Fruit fly (Drosophila melanogaster): ENCODE measurements around the gene CG5645.

The CG5645 gene

DNA sequence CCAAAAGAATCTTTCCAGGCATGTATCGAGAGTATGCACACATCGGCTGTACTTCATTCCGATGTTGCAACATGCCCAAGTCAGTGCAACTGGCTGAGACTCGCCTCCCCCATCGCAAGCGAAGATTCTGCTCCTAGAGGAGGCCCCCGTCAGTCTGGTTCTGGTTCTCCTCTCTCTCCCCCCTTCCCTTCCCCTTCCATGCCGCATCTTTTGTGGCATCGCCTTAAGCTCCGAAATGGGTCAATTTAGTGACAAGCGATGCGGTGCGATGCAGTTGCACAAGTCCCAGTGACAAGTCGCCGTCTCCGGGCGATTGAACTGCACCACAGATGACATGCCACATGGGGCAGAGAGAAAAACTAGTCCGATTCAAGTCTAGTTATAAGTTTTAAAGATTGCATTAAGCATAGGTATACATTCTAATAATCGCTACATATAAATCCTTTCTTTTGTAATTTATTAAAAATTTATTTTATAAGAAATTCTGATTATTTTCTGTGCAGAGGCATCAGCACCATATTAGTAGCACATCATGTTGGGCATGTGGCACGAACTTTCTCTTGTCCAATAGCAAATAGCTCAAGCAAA, 27.4 kb downstream of the CG5645 start:
- TF ChIP-seq noc (tag; optimal IDR thresholded peaks at IDR 0.05): no peak

DNA sequence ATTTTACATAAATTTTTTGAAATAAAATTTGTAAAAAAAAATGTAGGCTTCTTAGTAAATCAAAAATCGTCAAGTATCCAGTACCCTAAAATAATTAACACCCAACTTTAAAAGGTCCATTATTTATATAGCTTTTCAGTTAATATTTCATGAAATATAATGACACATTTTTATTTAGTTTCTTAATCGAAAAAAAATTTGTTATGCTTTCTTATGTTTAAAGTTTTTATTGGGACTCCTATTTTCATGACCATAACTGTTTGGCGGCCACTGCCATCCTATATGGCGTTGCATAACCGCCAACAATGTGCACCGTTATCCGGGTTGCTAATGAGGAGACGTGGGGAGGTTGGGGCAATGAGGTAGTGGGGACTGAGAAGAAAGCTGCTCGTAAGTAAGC, 28.0 kb downstream of the CG5645 start:
- no peak for TF ChIP-seq noc (tag; optimal IDR thresholded peaks at IDR 0.05)

DNA sequence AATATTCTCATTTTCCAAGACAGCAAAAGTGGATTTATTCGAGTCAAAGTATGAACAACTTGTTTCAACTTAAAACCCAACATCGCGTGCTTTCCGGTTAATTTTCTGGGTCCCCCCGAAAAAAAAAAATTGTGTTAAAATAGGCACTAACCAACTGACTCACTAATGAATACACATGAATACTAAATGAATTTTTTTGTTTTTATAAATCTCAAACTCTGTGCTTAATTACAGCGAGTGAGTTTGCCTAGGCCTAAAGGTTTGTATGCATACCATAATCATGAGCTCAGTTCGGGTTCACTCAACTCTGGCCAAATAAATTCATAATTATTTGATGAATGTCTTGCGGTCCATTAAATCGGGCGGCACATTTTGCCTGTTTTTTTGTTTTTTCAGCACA, 29.1 kb downstream of the CG5645 start:
- TF ChIP-seq noc (tag; optimal IDR thresholded peaks at IDR 0.05): no peak

- TF ChIP-seq noc (tag; optimal IDR thresholded peaks at IDR 0.05): peak; percentile 29
Observed at dm6 chr3L:12101924-12102383, 34.6 kb downstream of the CG5645 start.

DNA sequence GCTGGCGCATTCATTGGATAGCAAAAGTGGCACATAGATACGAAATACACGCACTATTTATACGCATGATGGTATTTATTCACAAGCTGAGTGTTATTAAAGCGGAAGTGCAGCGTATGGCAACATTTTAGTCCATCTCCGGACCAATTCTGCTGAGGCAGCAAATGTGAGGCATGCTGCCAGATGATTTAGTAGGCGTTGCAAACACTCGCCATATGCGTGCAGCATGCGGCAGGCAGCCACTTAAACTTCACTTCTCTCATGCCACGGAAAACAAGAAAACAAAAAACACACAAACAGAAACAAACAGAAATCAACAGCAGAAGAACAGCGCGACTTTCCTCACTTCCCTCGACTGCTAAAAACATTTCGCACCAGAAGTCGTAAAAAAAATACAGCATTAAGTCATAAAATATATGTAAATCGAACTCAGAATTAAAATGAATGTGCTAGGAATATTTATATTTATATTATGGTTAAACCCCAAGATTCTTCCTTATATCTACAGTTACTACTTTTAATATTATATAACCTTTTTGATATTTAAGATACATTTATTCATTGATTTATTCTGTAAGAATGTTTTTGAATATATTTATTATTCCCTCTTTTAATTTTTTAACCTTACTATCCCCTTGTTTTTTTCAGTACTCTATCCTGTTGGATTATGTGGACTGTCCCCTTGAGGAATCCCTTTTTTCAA, 37.0 kb downstream of the CG5645 start:
- TF ChIP-seq noc (tag; optimal IDR thresholded peaks at IDR 0.05): no peak

dm6 chr3L:12096799-12097662, 39.5 kb downstream of the CG5645 start:
- TF ChIP-seq noc (tag; optimal IDR thresholded peaks at IDR 0.05): no peak

DNA sequence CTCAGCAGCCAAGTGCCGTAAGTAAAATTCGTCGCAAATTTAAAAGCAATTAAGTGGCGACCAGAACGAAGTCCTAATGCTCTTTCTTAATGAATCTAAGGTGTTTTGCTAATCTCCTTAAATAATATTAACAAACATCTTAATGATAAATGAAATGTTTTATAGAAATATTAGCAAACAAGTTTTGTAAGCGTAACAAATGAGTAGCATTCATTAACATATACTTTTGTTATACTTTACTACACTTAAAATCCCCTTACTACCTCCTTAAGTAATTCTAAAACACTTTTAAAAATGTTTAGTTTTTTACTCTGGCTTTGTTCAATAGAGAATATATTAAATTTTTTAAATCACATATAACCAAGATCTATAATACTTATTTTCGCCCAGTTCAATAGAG, 40.5 kb downstream of the CG5645 start:
- TF ChIP-seq noc (tag; optimal IDR thresholded peaks at IDR 0.05): no peak

dm6 chr3L:12092860-12093359, 43.6 kb downstream of the CG5645 start:
- no peak for TF ChIP-seq noc (tag; optimal IDR thresholded peaks at IDR 0.05)

- peak; percentile 59 for TF ChIP-seq noc (tag; optimal IDR thresholded peaks at IDR 0.05)
Observed at dm6 chr3L:12090898-12091685, 45.4 kb downstream of the CG5645 start.

dm6 chr3L:12090184-12090897, 46.2 kb downstream of the CG5645 start:
- no peak for TF ChIP-seq noc (tag; optimal IDR thresholded peaks at IDR 0.05)

DNA sequence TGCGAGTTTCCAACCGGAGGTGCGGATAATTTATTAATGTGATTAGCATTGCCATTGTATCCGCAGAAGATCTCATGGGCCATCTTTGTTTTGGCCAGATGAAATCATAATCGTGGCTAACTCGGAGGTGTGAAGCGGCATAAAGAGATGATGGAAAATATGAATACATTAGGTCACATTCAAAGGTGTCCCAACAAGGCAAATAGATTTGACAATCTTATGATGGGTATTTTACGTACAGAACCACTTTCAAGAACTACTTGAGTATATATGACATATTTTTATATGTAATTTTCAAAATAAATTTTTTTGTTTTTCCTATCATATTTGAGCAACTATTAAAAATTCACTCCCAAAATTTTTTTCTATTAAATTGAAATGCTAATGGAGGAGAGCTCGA, 48.2 kb downstream of the CG5645 start, which contains the start of gene CG17154:
Gene CG17154 (plus strand): TSS at position 301 of the 400 bp plus-strand sequence.
- no peak for TF ChIP-seq noc (tag; optimal IDR thresholded peaks at IDR 0.05)

dm6 chr3L:12085691-12086078, 50.8 kb downstream of the CG5645 start:
- no peak for TF ChIP-seq noc (tag; optimal IDR thresholded peaks at IDR 0.05)

- no peak for TF ChIP-seq noc (tag; optimal IDR thresholded peaks at IDR 0.05)
Observed at dm6 chr3L:12084969-12085690, 51.4 kb downstream of the CG5645 start.

DNA sequence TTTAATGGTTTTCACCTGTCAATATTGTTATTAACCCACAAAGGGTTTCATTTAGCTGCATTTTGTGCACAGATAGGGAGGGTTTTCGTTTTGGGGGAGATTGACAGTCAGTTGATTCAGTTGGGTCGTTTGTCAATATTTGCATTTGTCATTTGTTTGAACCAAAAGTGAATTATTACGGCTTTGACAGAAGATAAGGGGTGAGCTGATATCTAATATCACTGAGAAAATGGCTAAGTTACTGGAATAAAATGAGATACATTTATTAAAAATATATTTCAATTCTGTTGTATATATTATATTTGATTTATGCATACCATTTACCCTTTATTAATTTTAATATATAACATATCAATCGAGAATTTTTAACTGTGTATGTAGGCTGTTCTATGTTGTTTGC, 52.6 kb downstream of the CG5645 start:
- TF ChIP-seq noc (tag; optimal IDR thresholded peaks at IDR 0.05): no peak
